Fruit fly (Drosophila melanogaster) whole organism, pupa: ENCODE measurements around the gene CYLD.

Experiments used
- CG10348 ChIP-seq: fragments of 200-800 bp; sonication (Bioruptor generic); IDR thresholded peaks from 2 replicates; pipeline ENCODE4 v1.3.6; 2022; ENCODE audit warnings: missing biosample characterization, missing genetic modification characterization
- CG12605 ChIP-seq: fragments of 200-800 bp; sonication (Bioruptor generic); IDR thresholded peaks from 2 replicates; pipeline ENCODE4 v1.3.6; 2022; ENCODE audit warnings: missing biosample characterization, missing genetic modification characterization
- EcR ChIP-seq: fragments of 200-800 bp; sonication (Bioruptor generic); optimal IDR thresholded peaks from 3 replicates; lab custom pipeline; 2019; ENCODE audit warnings: missing biosample characterization, missing genetic modification characterization, mild to moderate bottlenecking, moderate library complexity, missing genetic modification reagents
- Pif1A ChIP-seq: fragments of 200-800 bp; sonication (Bioruptor generic); optimal IDR thresholded peaks from 3 replicates; lab custom pipeline; 2016; ENCODE audit warnings: missing biosample characterization, missing genetic modification characterization

DNA sequence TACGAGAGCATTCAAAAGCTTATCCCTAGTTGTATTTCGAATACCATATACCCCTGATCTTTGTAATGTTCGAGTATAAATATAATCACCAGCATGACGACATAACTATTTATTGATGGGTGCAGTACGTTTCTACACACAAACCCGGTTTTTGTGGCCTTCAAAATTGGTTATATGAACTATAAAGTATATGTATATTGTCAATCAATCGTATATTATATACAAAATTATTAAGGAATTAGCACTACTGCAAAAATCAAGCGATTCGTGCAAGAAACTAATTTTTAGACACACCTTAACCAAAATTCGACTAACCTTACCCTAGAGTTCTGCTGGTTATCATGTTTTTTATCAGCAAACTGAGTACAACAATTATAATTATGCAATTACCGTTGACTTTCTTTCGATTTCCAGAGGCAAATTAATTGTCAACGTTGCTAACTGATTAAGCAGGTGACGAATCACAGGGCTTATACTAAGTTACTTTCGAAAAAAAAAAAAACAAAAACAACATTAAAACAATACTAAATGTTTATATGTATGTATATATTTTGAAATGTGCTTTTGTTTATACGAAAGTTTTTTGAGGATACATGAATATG is 20.6 kb upstream of the CYLD start:
- TF ChIP-seq CG12605 (GFP tag; lab: Robert Waterston, UW): no peak
- TF ChIP-seq EcR (GFP tag; lab: Kevin White, UChicago): no peak
- TF ChIP-seq CG10348: no peak
- no peak for TF ChIP-seq Pif1A
